Worm (Caenorhabditis elegans) whole organism, L1 larva: ENCODE data around the gene hil-2.

Experiments used
- C04F5.9 ChIP-seq: sonication (generic microtip); optimal IDR thresholded peaks from 2 replicates; lab custom pipeline; 2016; ENCODE audit warnings: missing genetic modification characterization, missing compliant biosample characterization
- ceh-82 ChIP-seq, 3 experiments: fragments of 150-350 bp in 1 of 3; sonication (generic microtip) in 2 of 3; optimal IDR thresholded peaks; 2 replicates each; lab custom pipeline; 2014 to 2017; ENCODE audit warnings: missing biosample characterization in 3 of 3, missing genetic modification characterization in 3 of 3
- egl-27 ChIP-seq, 2 experiments: fragments of 150-350 bp in 1 of 2; sonication (generic microtip); optimal IDR thresholded peaks; 3 replicates each; lab custom pipeline; 2017 to 2018; ENCODE audit warnings: missing biosample characterization in 2 of 2, missing genetic modification characterization in 2 of 2, missing genetic modification reagents in 2 of 2
- lin-14 ChIP-seq: fragments of 200-800 bp; sonication (Bioruptor generic); optimal IDR thresholded peaks from 2 replicates; lab custom pipeline; 2018; ENCODE audit warnings: mild to moderate bottlenecking, missing genetic modification characterization, moderate library complexity, missing compliant biosample characterization
- lin-35 ChIP-seq, 2 experiments: fragments of 150-350 bp; optimal IDR thresholded peaks; 2 replicates each; lab custom pipeline; 2014; ENCODE audit warnings: missing biosample characterization in 2 of 2, missing genetic modification characterization in 2 of 2, missing genetic modification reagents in 2 of 2
- lin-39 ChIP-seq: fragments of 150-350 bp; optimal IDR thresholded peaks from 2 replicates; lab custom pipeline; 2014; ENCODE audit warnings: missing biosample characterization, missing genetic modification reagents, missing genetic modification characterization
- lsy-2 ChIP-seq, 2 experiments: fragments of 150-350 bp; optimal IDR thresholded peaks; 2 replicates each; lab custom pipeline; 2014; ENCODE audit warnings: missing biosample characterization in 2 of 2, missing genetic modification characterization in 2 of 2
- mef-2 ChIP-seq: fragments of 150-350 bp; optimal IDR thresholded peaks from 2 replicates; lab custom pipeline; 2014; ENCODE audit warnings: missing biosample characterization, missing genetic modification characterization
- mep-1 ChIP-seq: fragments of 150-350 bp; optimal IDR thresholded peaks from 2 replicates; lab custom pipeline; 2014; ENCODE audit warnings: missing biosample characterization, missing genetic modification characterization
- nhr-20 ChIP-seq: sonication (generic microtip); optimal IDR thresholded peaks from 2 replicates; lab custom pipeline; 2016; ENCODE audit warnings: mild to moderate bottlenecking, missing genetic modification characterization, missing compliant biosample characterization
- nhr-77 ChIP-seq: fragments of 150-350 bp; optimal IDR thresholded peaks from 2 replicates; lab custom pipeline; 2014; ENCODE audit warnings: missing biosample characterization, missing genetic modification characterization
- skn-1 ChIP-seq: fragments of 150-350 bp; optimal IDR thresholded peaks from 2 replicates; lab custom pipeline; 2014; ENCODE audit warnings: missing biosample characterization, missing genetic modification characterization
- zag-1 ChIP-seq: fragments of 150-350 bp; optimal IDR thresholded peaks from 2 replicates; lab custom pipeline; 2014; ENCODE audit warnings: missing biosample characterization, missing genetic modification characterization

DNA sequence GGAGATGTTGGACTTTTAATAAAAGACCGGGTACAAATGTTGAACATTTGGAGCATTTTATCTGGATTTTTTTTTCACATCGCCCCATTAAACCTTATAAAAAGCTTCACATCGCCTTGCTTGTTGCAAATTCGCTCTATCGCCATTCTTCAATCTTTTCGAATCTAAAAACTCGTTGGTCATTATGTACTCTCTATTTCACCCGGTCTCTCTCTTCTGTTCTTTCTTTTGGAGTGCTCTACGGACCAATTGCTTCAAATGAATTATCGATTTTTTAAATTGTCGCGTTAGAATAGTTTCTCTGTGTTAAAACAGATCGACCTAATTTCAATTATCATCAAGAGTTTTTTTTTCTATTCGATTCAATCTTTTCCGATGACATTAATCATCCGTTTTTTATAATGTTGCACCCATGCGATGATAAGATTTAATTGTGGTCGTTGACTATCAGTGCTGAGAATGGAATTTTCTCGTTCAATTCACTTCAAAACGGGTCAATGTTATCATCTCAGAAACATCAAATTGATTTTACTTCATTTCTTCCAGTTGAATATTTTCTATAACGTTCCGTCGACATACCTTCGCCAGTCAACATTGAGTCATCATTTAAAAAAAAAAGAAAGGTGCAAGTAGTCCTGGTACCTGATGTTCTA, 33.4 kb downstream of the hil-2 start:
- TF ChIP-seq mef-2 (tag; lab: Kevin White, UChicago) (no peak), lsy-2 (tag; optimal IDR thresholded peaks at IDR 0.05; lab: Kevin White, UChicago) (peak in 1 of 2 experiments; percentile 65), lin-35 (GFP tag; optimal IDR thresholded peaks at IDR 0.05; lab: Kevin White, UChicago) (peak; percentile 12 to 32), C04F5.9 (tag; lab: Kevin White, UChicago) (no peak), nhr-20 (no peak), egl-27 (tag; optimal IDR thresholded peaks at IDR 0.05; lab: Kevin White, UChicago) (no peak), mep-1 (tag; lab: Kevin White, UChicago) (no peak), nhr-77 (tag; lab: Kevin White, UChicago) (no peak), skn-1 (tag; lab: Kevin White, UChicago) (no peak), zag-1 (tag; lab: Kevin White, UChicago) (no peak), lin-14 (GFP tag; lab: Kevin White, UChicago) (peak; percentile 44), ceh-82 (tag; optimal IDR thresholded peaks at IDR 0.05; lab: Kevin White, UChicago) (no peak), lin-39 (tag; lab: Kevin White, UChicago) (no peak)
